Fruit fly (Drosophila melanogaster) whole organism, embryonic: ENCODE measurements around the gene RunxB.

ENCODE experiments used
- CG11456 ChIP-seq: fragments of 200-800 bp; sonication (Bioruptor generic); IDR thresholded peaks from 3 replicates; pipeline ENCODE4 v1.3.6; 2022; ENCODE audit warnings: missing biosample characterization, missing genetic modification characterization
- CG11723 ChIP-seq: fragments of 200-800 bp; sonication (Bioruptor generic); optimal IDR thresholded peaks from 2 replicates; lab custom pipeline; 2017; ENCODE audit warnings: missing biosample characterization, mild to moderate bottlenecking, missing genetic modification characterization
- CG1233 ChIP-seq: fragments of 200-800 bp; sonication (Bioruptor generic); optimal IDR thresholded peaks from 4 replicates; lab custom pipeline; 2018; ENCODE audit warnings: missing biosample characterization, mild to moderate bottlenecking, missing genetic modification characterization
- CG14860 ChIP-seq: fragments of 200-800 bp; sonication (Bioruptor generic); IDR thresholded peaks from 3 replicates; pipeline ENCODE4 v1.3.6; 2022; ENCODE audit warnings: missing biosample characterization, missing genetic modification characterization; ENCODE audit not compliant: partially characterized antibody
- CG1792 ChIP-seq: fragments of 200-800 bp; sonication (Bioruptor generic); optimal IDR thresholded peaks from 2 replicates; lab custom pipeline; 2016; ENCODE audit warnings: missing biosample characterization, missing genetic modification characterization
- CG2712 ChIP-seq: fragments of 200-800 bp; optimal IDR thresholded peaks from 3 replicates; lab custom pipeline; 2019; ENCODE audit warnings: missing biosample characterization, mild to moderate bottlenecking, missing genetic modification characterization, moderate library complexity
- CG30431 ChIP-seq: fragments of 200-800 bp; sonication (Bioruptor generic); optimal IDR thresholded peaks from 2 replicates; lab custom pipeline; 2017; ENCODE audit warnings: missing biosample characterization, missing genetic modification characterization
- CG3726 ChIP-seq: fragments of 200-800 bp; sonication (Bioruptor generic); IDR thresholded peaks from 3 replicates; pipeline ENCODE4, ENCODE4 v1.3.6; 2022; ENCODE audit warnings: missing biosample characterization, missing genetic modification characterization
- CG3995 ChIP-seq: fragments of 200-800 bp; sonication (Bioruptor generic); optimal IDR thresholded peaks from 3 replicates; lab custom pipeline; 2016; ENCODE audit warnings: missing biosample characterization, missing genetic modification characterization
- CG42726 ChIP-seq: fragments of 200-800 bp; sonication (Bioruptor generic); IDR thresholded peaks from 2 replicates; pipeline ENCODE4 v1.3.6; 2022; ENCODE audit warnings: missing biosample characterization, missing genetic modification characterization; ENCODE audit not compliant: partially characterized antibody
- CG4617 ChIP-seq: fragments of 200-800 bp; sonication (Bioruptor generic); optimal IDR thresholded peaks from 3 replicates; lab custom pipeline; 2016; ENCODE audit warnings: missing biosample characterization, missing genetic modification characterization, borderline replicate concordance
- CG8089 ChIP-seq: fragments of 200-800 bp; sonication (Bioruptor generic); optimal IDR thresholded peaks from 3 replicates; lab custom pipeline; 2016; ENCODE audit warnings: missing biosample characterization, missing genetic modification characterization
- CG9876 ChIP-seq: fragments of 200-800 bp; sonication (Bioruptor generic); optimal IDR thresholded peaks from 2 replicates; lab custom pipeline; 2016; ENCODE audit warnings: missing biosample characterization, missing genetic modification characterization
- CG9932 ChIP-seq: fragments of 200-800 bp; sonication (Bioruptor generic); IDR thresholded peaks from 2 replicates; pipeline ENCODE4 v1.3.6; 2022; ENCODE audit warnings: missing biosample characterization, missing genetic modification characterization
- CoRest ChIP-seq: fragments of 200-800 bp; sonication (Bioruptor generic); optimal IDR thresholded peaks from 3 replicates; lab custom pipeline; 2018; ENCODE audit warnings: missing biosample characterization, mild to moderate bottlenecking, missing genetic modification characterization, moderate library complexity
- D19A ChIP-seq: fragments of 200-800 bp; optimal IDR thresholded peaks from 3 replicates; lab custom pipeline; 2019; ENCODE audit warnings: missing biosample characterization, mild to moderate bottlenecking, missing genetic modification characterization, moderate library complexity
- Dbx ChIP-seq: fragments of 200-800 bp; sonication (Bioruptor generic); IDR thresholded peaks from 3 replicates; pipeline ENCODE4 v1.3.6; 2022; ENCODE audit warnings: missing biosample characterization, missing genetic modification characterization
- Deaf1 ChIP-seq: fragments of 200-800 bp; optimal IDR thresholded peaks from 3 replicates; lab custom pipeline; 2019; ENCODE audit warnings: missing biosample characterization, mild to moderate bottlenecking, missing genetic modification characterization, moderate library complexity
- Fer1 ChIP-seq: fragments of 200-800 bp; sonication (Bioruptor generic); optimal IDR thresholded peaks from 2 replicates; lab custom pipeline; 2017; ENCODE audit warnings: missing biosample characterization, mild to moderate bottlenecking, missing genetic modification characterization
- H15 ChIP-seq: fragments of 200-800 bp; sonication (Bioruptor generic); IDR thresholded peaks from 3 replicates; pipeline ENCODE4 v1.3.6; 2022; ENCODE audit warnings: missing biosample characterization, missing genetic modification characterization
- HLH4C ChIP-seq: fragments of 200-800 bp; sonication (Bioruptor generic); IDR thresholded peaks from 3 replicates; pipeline ENCODE4 v1.3.6; 2022; ENCODE audit warnings: missing biosample characterization, missing genetic modification characterization; ENCODE audit not compliant: partially characterized antibody
- Hmr ChIP-seq: fragments of 200-800 bp; sonication (Bioruptor generic); optimal IDR thresholded peaks from 3 replicates; lab custom pipeline; 2017; ENCODE audit warnings: mild to moderate bottlenecking, missing biosample characterization, missing genetic modification reagents, missing genetic modification characterization
- Myb ChIP-seq: fragments of 200-800 bp; sonication (Bioruptor generic); optimal IDR thresholded peaks from 2 replicates; lab custom pipeline; 2016; ENCODE audit warnings: missing biosample characterization, missing genetic modification characterization
- NC2α ChIP-seq: fragments of 200-800 bp; sonication (Bioruptor generic); optimal IDR thresholded peaks from 2 replicates; lab custom pipeline; 2016; ENCODE audit warnings: missing biosample characterization, missing genetic modification characterization
- NK7.1 ChIP-seq: fragments of 200-800 bp; sonication (Bioruptor generic); optimal IDR thresholded peaks from 3 replicates; lab custom pipeline; 2016; ENCODE audit warnings: missing biosample characterization, missing genetic modification characterization
- NfI ChIP-seq: fragments of 200-800 bp; sonication (Bioruptor generic); optimal IDR thresholded peaks from 3 replicates; lab custom pipeline; 2018; ENCODE audit warnings: missing biosample characterization, mild to moderate bottlenecking, missing genetic modification characterization, moderate library complexity
- Optix ChIP-seq: fragments of 200-800 bp; sonication (Bioruptor generic); IDR thresholded peaks from 3 replicates; pipeline ENCODE4 v1.3.6; 2022; ENCODE audit warnings: missing biosample characterization, missing genetic modification characterization
- Xrp1 ChIP-seq: fragments of 200-800 bp; sonication (Bioruptor generic); IDR thresholded peaks from 2 replicates; pipeline ENCODE4 v1.3.6; 2022; ENCODE audit warnings: missing biosample characterization, missing genetic modification characterization
- bbx ChIP-seq: fragments of 200-800 bp; sonication (Bioruptor generic); IDR thresholded peaks from 2 replicates; pipeline ENCODE4 v1.3.6; 2022; ENCODE audit warnings: missing biosample characterization, missing genetic modification characterization; ENCODE audit not compliant: partially characterized antibody
- cato ChIP-seq: fragments of 200-800 bp; sonication (Bioruptor generic); optimal IDR thresholded peaks from 2 replicates; lab custom pipeline; 2016; ENCODE audit warnings: missing biosample characterization, missing genetic modification characterization, borderline replicate concordance
- caup ChIP-seq: fragments of 200-800 bp; sonication (Bioruptor generic); optimal IDR thresholded peaks from 3 replicates; lab custom pipeline; 2017; ENCODE audit warnings: missing biosample characterization, mild to moderate bottlenecking, missing genetic modification characterization, moderate library complexity; ENCODE audit not compliant: severe bottlenecking
- disco-r ChIP-seq: fragments of 200-800 bp; sonication (Bioruptor generic); optimal IDR thresholded peaks from 2 replicates; lab custom pipeline; 2016; ENCODE audit warnings: missing biosample characterization, missing genetic modification characterization
- fd102C ChIP-seq: fragments of 200-800 bp; sonication (Bioruptor generic); optimal IDR thresholded peaks from 2 replicates; lab custom pipeline; 2018; ENCODE audit warnings: missing biosample characterization, mild to moderate bottlenecking, missing genetic modification characterization, moderate library complexity
- fd64A ChIP-seq: fragments of 200-800 bp; sonication (Bioruptor generic); optimal IDR thresholded peaks from 3 replicates; lab custom pipeline; 2018; ENCODE audit warnings: missing biosample characterization, mild to moderate bottlenecking, missing genetic modification characterization
- fd96Cb ChIP-seq: fragments of 200-800 bp; sonication (Bioruptor generic); optimal IDR thresholded peaks from 2 replicates; lab custom pipeline; 2018; ENCODE audit warnings: missing biosample characterization, mild to moderate bottlenecking, missing genetic modification characterization, moderate library complexity
- fu2 ChIP-seq: fragments of 200-800 bp; sonication (Bioruptor generic); optimal IDR thresholded peaks from 2 replicates; lab custom pipeline; 2016; ENCODE audit warnings: missing biosample characterization, missing genetic modification characterization
- insv ChIP-seq, 2 experiments: fragments of 200-800 bp; sonication (Bioruptor generic); optimal IDR thresholded peaks; 3 replicates each; lab custom pipeline; 2016 to 2018; ENCODE audit warnings: missing biosample characterization in 2 of 2, missing genetic modification characterization in 2 of 2
- klu ChIP-seq: fragments of 200-800 bp; sonication (Bioruptor generic); IDR thresholded peaks from 2 replicates; pipeline ENCODE4 v1.3.6; 2022; ENCODE audit warnings: missing biosample characterization, missing genetic modification characterization
- lmd ChIP-seq: fragments of 200-800 bp; sonication (Bioruptor generic); IDR thresholded peaks from 2 replicates; pipeline ENCODE4 v1.3.6; 2022; ENCODE audit warnings: missing biosample characterization, missing genetic modification characterization
- mld ChIP-seq: fragments of 200-800 bp; sonication (Bioruptor generic); IDR thresholded peaks from 3 replicates; pipeline ENCODE4 v1.3.6; 2022; ENCODE audit warnings: missing biosample characterization, missing genetic modification characterization; ENCODE audit not compliant: partially characterized antibody
- pb ChIP-seq: fragments of 200-800 bp; sonication (Bioruptor generic); optimal IDR thresholded peaks from 3 replicates; lab custom pipeline; 2016; ENCODE audit warnings: missing biosample characterization, missing genetic modification characterization
- psq ChIP-seq: fragments of 200-800 bp; sonication (Bioruptor generic); optimal IDR thresholded peaks from 2 replicates; lab custom pipeline; 2017; ENCODE audit warnings: missing biosample characterization, missing genetic modification characterization
- repo ChIP-seq: fragments of 200-800 bp; sonication (Bioruptor generic); optimal IDR thresholded peaks from 2 replicates; lab custom pipeline; 2016; ENCODE audit warnings: missing biosample characterization, missing genetic modification characterization
- sd ChIP-seq: fragments of 200-800 bp; sonication (Bioruptor generic); optimal IDR thresholded peaks from 3 replicates; lab custom pipeline; 2018; ENCODE audit warnings: missing biosample characterization, mild to moderate bottlenecking, missing genetic modification characterization, moderate library complexity
- shn ChIP-seq: fragments of 200-800 bp; sonication (Bioruptor generic); optimal IDR thresholded peaks from 3 replicates; lab custom pipeline; 2016; ENCODE audit warnings: missing biosample characterization, missing genetic modification characterization
- sima ChIP-seq: fragments of 200-800 bp; sonication (Bioruptor generic); optimal IDR thresholded peaks from 2 replicates; lab custom pipeline; 2016; ENCODE audit warnings: missing biosample characterization, missing genetic modification characterization
- sr ChIP-seq: fragments of 200-800 bp; sonication (Bioruptor generic); IDR thresholded peaks from 3 replicates; pipeline ENCODE4 v1.3.6; 2022; ENCODE audit warnings: missing biosample characterization, missing genetic modification characterization
- stwl ChIP-seq: fragments of 200-800 bp; sonication (Bioruptor generic); optimal IDR thresholded peaks from 3 replicates; lab custom pipeline; 2018; ENCODE audit warnings: missing biosample characterization, mild to moderate bottlenecking, missing genetic modification characterization, moderate library complexity
- tap ChIP-seq: fragments of 200-800 bp; optimal IDR thresholded peaks from 3 replicates; lab custom pipeline; 2019; ENCODE audit warnings: missing biosample characterization, mild to moderate bottlenecking, missing genetic modification characterization, moderate library complexity
- tgo ChIP-seq: fragments of 200-800 bp; sonication (Bioruptor generic); IDR thresholded peaks from 3 replicates; pipeline ENCODE4 v1.3.6; 2022; ENCODE audit warnings: missing biosample characterization, missing genetic modification characterization
- wor ChIP-seq: fragments of 200-800 bp; sonication (Bioruptor generic); IDR thresholded peaks from 2 replicates; pipeline ENCODE4 v1.3.6; 2022; ENCODE audit warnings: missing biosample characterization, missing genetic modification characterization

The RunxB gene

dm6 chrX:20501040-20501609 lies 37.2 kb upstream of the RunxB start (continued):
- TF ChIP-seq sima, result no peak
- TF ChIP-seq CG2712 (tag; lab: Kevin White, UChicago), result peak; percentile 52
- no peak for TF ChIP-seq NC2α (GFP tag; lab: Kevin White, UChicago)
- TF ChIP-seq HLH4C (GFP tag; lab: Robert Waterston, UW), result no peak
- no peak for TF ChIP-seq CG11456 (GFP tag; lab: Robert Waterston, UW)
- no peak for TF ChIP-seq sr (GFP tag; lab: Robert Waterston, UW)
- no peak for TF ChIP-seq CG4617 (GFP tag; lab: Kevin White, UChicago)
- no peak for TF ChIP-seq sd (tag; lab: Kevin White, UChicago)
- no peak for TF ChIP-seq shn
- no peak for TF ChIP-seq disco-r (GFP tag; lab: Kevin White, UChicago)
- no peak for TF ChIP-seq Fer1 (GFP tag; lab: Kevin White, UChicago)
- no peak for TF ChIP-seq fd64A (GFP tag; lab: Kevin White, UChicago)
- no peak for TF ChIP-seq CG3995 (GFP tag; lab: Kevin White, UChicago)
- TF ChIP-seq fd102C (GFP tag; lab: Kevin White, UChicago), result no peak
- TF ChIP-seq CoRest (tag; lab: Kevin White, UChicago), result peak; percentile 28
- TF ChIP-seq Xrp1, result peak; percentile 53; the same call in 1 of the 2 replicates
- TF ChIP-seq Optix (GFP tag; lab: Robert Waterston, UW), result no peak
- TF ChIP-seq bbx, result no peak
- no peak for TF ChIP-seq klu (GFP tag; lab: Robert Waterston, UW)
- TF ChIP-seq CG11723 (GFP tag; lab: Kevin White, UChicago), result no peak
- TF ChIP-seq NfI (GFP tag; lab: Kevin White, UChicago), result peak; percentile 4
- TF ChIP-seq tap (tag; lab: Kevin White, UChicago), result no peak
- TF ChIP-seq D19A (tag; lab: Kevin White, UChicago), result no peak
- TF ChIP-seq CG3726 (GFP tag; lab: Robert Waterston, UW), result no peak
- peak; percentile 29; the same call in 1 of the 3 replicates for TF ChIP-seq tgo (GFP tag; lab: Robert Waterston, UW)
- no peak for TF ChIP-seq Dbx (GFP tag; lab: Robert Waterston, UW)
- no peak for TF ChIP-seq pb (GFP tag; lab: Kevin White, UChicago)
- no peak for TF ChIP-seq CG42726
- TF ChIP-seq Hmr, result peak; percentile 8
- TF ChIP-seq CG30431 (GFP tag; lab: Kevin White, UChicago), result no peak
- peak; percentile 4 for TF ChIP-seq psq (GFP tag; lab: Kevin White, UChicago)
- TF ChIP-seq lmd (GFP tag; lab: Robert Waterston, UW), result no peak
- no peak for TF ChIP-seq fu2 (GFP tag; lab: Kevin White, UChicago)
- TF ChIP-seq cato (GFP tag; lab: Kevin White, UChicago), result no peak
- TF ChIP-seq NK7.1, result no peak
- TF ChIP-seq CG9876 (GFP tag; lab: Kevin White, UChicago), result no peak
- TF ChIP-seq fd96Cb (tag; lab: Kevin White, UChicago), result no peak
- TF ChIP-seq stwl (tag; lab: Kevin White, UChicago), result no peak
- TF ChIP-seq insv (GFP tag; optimal IDR thresholded peaks at IDR 0.05; lab: Kevin White, UChicago), result no peak
- TF ChIP-seq Myb (GFP tag; lab: Kevin White, UChicago), result no peak
- TF ChIP-seq Deaf1, result no peak
- TF ChIP-seq CG1792, result no peak
- TF ChIP-seq wor (GFP tag; lab: Robert Waterston, UW), result no peak
- no peak for TF ChIP-seq CG14860
- no peak for TF ChIP-seq caup (GFP tag; lab: Kevin White, UChicago)
- TF ChIP-seq CG9932, result no peak
- TF ChIP-seq repo, result no peak
- TF ChIP-seq CG1233, result no peak
- TF ChIP-seq CG8089, result no peak
- TF ChIP-seq mld (GFP tag; lab: Robert Waterston, UW), result no peak
- TF ChIP-seq H15, result no peak
